Fruit fly (Drosophila melanogaster): ENCODE measurements around the gene Ziz.
A peak's percentile ranks its signal among the peaks of the same experiment; 100 is the strongest.

Ziz gene

DNA sequence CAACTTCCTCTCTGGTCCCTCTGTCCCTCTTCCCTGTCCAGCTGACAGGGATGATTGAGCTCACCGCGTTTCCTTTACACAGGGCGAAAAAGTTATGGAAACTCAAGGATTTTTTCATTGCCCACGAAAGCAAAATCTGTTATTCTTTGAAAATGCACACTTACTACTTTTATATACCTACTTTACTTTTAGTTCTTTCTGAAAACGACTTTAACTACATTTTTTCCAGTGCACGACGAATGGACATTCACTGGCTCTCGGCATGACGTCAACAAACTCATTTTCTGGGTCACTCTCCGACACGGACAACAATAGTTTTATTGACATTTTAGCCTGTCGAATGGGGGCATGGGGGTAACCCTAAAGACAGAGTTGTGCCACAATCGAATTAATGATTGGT is 16.8 kb upstream of the Ziz start (continued):
- peak; percentile 74 for TF ChIP-seq HLH3B (GFP tag; IDR thresholded peaks at IDR 0.05)
- peak; percentile 55 for TF ChIP-seq nmo (GFP tag; optimal IDR thresholded peaks at IDR 0.05)
- TF ChIP-seq bsh (GFP tag; optimal IDR thresholded peaks at IDR 0.05), result peak in 1 of 2 experiments; percentile 65
- TF ChIP-seq CG43689 (GFP tag; IDR thresholded peaks at IDR 0.05), result 0 out of 2 replicates have a peak, but pooled peaks have one; percentile 8
- peak; percentile 82 for TF ChIP-seq CG2678 (tag; optimal IDR thresholded peaks at IDR 0.05)
- peak; percentile 69 for TF ChIP-seq Atf6 (GFP tag; IDR thresholded peaks at IDR 0.05)
- TF ChIP-seq psq (GFP tag; optimal IDR thresholded peaks at IDR 0.05), result peak; percentile 10
- TF ChIP-seq stc (GFP tag; IDR thresholded peaks at IDR 0.05), result peak; percentile 73
- TF ChIP-seq nom (GFP tag; optimal IDR thresholded peaks at IDR 0.05), result no peak
- peak; percentile 18 for TF ChIP-seq CG1792 (GFP tag; optimal IDR thresholded peaks at IDR 0.05)
- no peak for TF ChIP-seq CG15479 (GFP tag; optimal IDR thresholded peaks at IDR 0.05)
- TF ChIP-seq NK7.1 (GFP tag; optimal IDR thresholded peaks at IDR 0.05), result peak; percentile 64
- TF ChIP-seq CG9437 (GFP tag; optimal IDR thresholded peaks at IDR 0.05), result peak; percentile 41
- TF ChIP-seq CG4424 (GFP tag; optimal IDR thresholded peaks at IDR 0.05), result peak; percentile 75
- no peak for TF ChIP-seq HLHmδ (GFP tag; optimal IDR thresholded peaks at IDR 0.05)
- TF ChIP-seq dmrt11E (tag; optimal IDR thresholded peaks at IDR 0.05), result peak; percentile 80
- 0 out of 2 replicates have a peak, but pooled peaks have one; percentile 14 for TF ChIP-seq rib (GFP tag; IDR thresholded peaks at IDR 0.05)
- peak; percentile 64; the same call in 2 of the 3 replicates for TF ChIP-seq Mrtf (GFP tag; IDR thresholded peaks at IDR 0.05)
- TF ChIP-seq CG18619 (GFP tag; optimal IDR thresholded peaks at IDR 0.05), result peak; percentile 50
- TF ChIP-seq E2f2 (GFP tag; IDR thresholded peaks at IDR 0.05), result peak; percentile 45; the same call in 1 of the 2 replicates
- peak; percentile 55 for TF ChIP-seq Mad (GFP tag; optimal IDR thresholded peaks at IDR 0.05)
- peak; percentile 54; the same call in 1 of the 2 replicates for TF ChIP-seq CG16779 (GFP tag; IDR thresholded peaks at IDR 0.05)
- TF ChIP-seq CG12942 (GFP tag; optimal IDR thresholded peaks at IDR 0.05), result peak; percentile 56
- TF ChIP-seq Poxn (GFP tag; IDR thresholded peaks at IDR 0.05), result no peak
- TF ChIP-seq ATbp (GFP tag; optimal IDR thresholded peaks at IDR 0.05), result peak; percentile 66
- TF ChIP-seq CG32767 (GFP tag; IDR thresholded peaks at IDR 0.05), result peak; percentile 30; the same call in 1 of the 2 replicates
- TF ChIP-seq CG13287 (GFP tag; IDR thresholded peaks at IDR 0.05; ENCODE audit: partially characterized antibody), result no peak
- TF ChIP-seq CG17802 (tag; optimal IDR thresholded peaks at IDR 0.05), result peak; percentile 25
- peak; percentile 17 for TF ChIP-seq Ravus (GFP tag; IDR thresholded peaks at IDR 0.05)
- peak; percentile 67; the same call in 1 of the 2 replicates for TF ChIP-seq chm (GFP tag; IDR thresholded peaks at IDR 0.05)
- peak; percentile 77 to 85 for TF ChIP-seq chif (GFP tag; optimal IDR thresholded peaks at IDR 0.05)
- TF ChIP-seq Ets97D (GFP tag; optimal IDR thresholded peaks at IDR 0.05), result no peak
- TF ChIP-seq emc (GFP tag; optimal IDR thresholded peaks at IDR 0.05), result no peak
- peak; percentile 62 for TF ChIP-seq Drgx (GFP tag; IDR thresholded peaks at IDR 0.05)
- TF ChIP-seq CG7556 (GFP tag; optimal IDR thresholded peaks at IDR 0.05), result peak; percentile 81
- peak; percentile 45 for TF ChIP-seq CG2875 (GFP tag; optimal IDR thresholded peaks at IDR 0.05)
- TF ChIP-seq Nf-YB (GFP tag; optimal IDR thresholded peaks at IDR 0.05), result peak; percentile 49
- TF ChIP-seq abd-A (tag; optimal IDR thresholded peaks at IDR 0.05), result peak; percentile 52
- TF ChIP-seq vfl (GFP tag; optimal IDR thresholded peaks at IDR 0.05), result peak; percentile 44
- no peak for TF ChIP-seq Neu2 (GFP tag; optimal IDR thresholded peaks at IDR 0.05; ENCODE audit: borderline replicate concordance)
- peak; percentile 9 for TF ChIP-seq shn (GFP tag; optimal IDR thresholded peaks at IDR 0.05)
- TF ChIP-seq pzg (GFP tag; optimal IDR thresholded peaks at IDR 0.05), result no peak
- no peak for TF ChIP-seq da (GFP tag; optimal IDR thresholded peaks at IDR 0.05)
- peak; percentile 57 for TF ChIP-seq slou (GFP tag; optimal IDR thresholded peaks at IDR 0.05)
- peak; percentile 74 for TF ChIP-seq CG14441 (GFP tag; IDR thresholded peaks at IDR 0.05)
- TF ChIP-seq Optix (GFP tag; IDR thresholded peaks at IDR 0.05), result peak; percentile 75
- peak; percentile 61 for TF ChIP-seq TFAM (GFP tag; optimal IDR thresholded peaks at IDR 0.05)
- peak; percentile 42; the same call in 1 of the 2 replicates for TF ChIP-seq dan (GFP tag; IDR thresholded peaks at IDR 0.05)
- peak; percentile 68 for TF ChIP-seq ranshi (GFP tag; IDR thresholded peaks at IDR 0.05)
- peak; percentile 41 for TF ChIP-seq ssp (GFP tag; IDR thresholded peaks at IDR 0.05)
- TF ChIP-seq fu2 (GFP tag; optimal IDR thresholded peaks at IDR 0.05), result peak; percentile 62

All from whole organism, embryonic.